Fruit fly (Drosophila melanogaster): ENCODE results near the gene CG12375.

- TF ChIP-seq CG34367 (tag; optimal IDR thresholded peaks at IDR 0.05) (no peak), CG8159 (tag; optimal IDR thresholded peaks at IDR 0.05) (no peak), gl (tag; optimal IDR thresholded peaks at IDR 0.05) (no peak), Snoo (tag; optimal IDR thresholded peaks at IDR 0.05) (no peak), fd96Ca (GFP tag; IDR thresholded peaks at IDR 0.05) (no peak)
Measured at dm6 chr2L:8163588-8164166, 37.0 kb upstream of the CG12375 start.
